Fruit fly (Drosophila melanogaster) whole organism, embryonic: ENCODE results near the gene CG5969.
A peak's percentile ranks its signal among the peaks of the same experiment; 100 is the strongest.

Source experiments
- Abd-B ChIP-seq: fragments of 200-800 bp; sonication (Bioruptor generic); optimal IDR thresholded peaks from 2 replicates; lab custom pipeline; 2018; ENCODE audit warnings: missing biosample characterization, mild to moderate bottlenecking, missing genetic modification characterization, moderate library complexity
- Atf3 ChIP-seq: fragments of 200-800 bp; sonication (Bioruptor generic); optimal IDR thresholded peaks from 3 replicates; lab custom pipeline; 2016; ENCODE audit warnings: missing biosample characterization, missing genetic modification characterization
- Awh ChIP-seq: fragments of 200-800 bp; sonication (Bioruptor generic); IDR thresholded peaks from 2 replicates; pipeline ENCODE4, ENCODE4 v1.3.6; 2022; ENCODE audit warnings: missing biosample characterization, missing genetic modification characterization
- CG10147 ChIP-seq: fragments of 200-800 bp; sonication (Bioruptor generic); optimal IDR thresholded peaks from 2 replicates; lab custom pipeline; 2019; ENCODE audit warnings: missing biosample characterization, mild to moderate bottlenecking, missing genetic modification characterization, moderate library complexity
- CG10462 ChIP-seq: fragments of 200-800 bp; sonication (Bioruptor generic); optimal IDR thresholded peaks from 2 replicates; lab custom pipeline; 2016; ENCODE audit warnings: missing biosample characterization, missing genetic modification characterization
- CG10543 ChIP-seq: fragments of 200-800 bp; sonication (Bioruptor generic); optimal IDR thresholded peaks from 3 replicates; lab custom pipeline; 2017; ENCODE audit warnings: missing biosample characterization, mild to moderate bottlenecking, missing genetic modification characterization, moderate library complexity
- CG10959 ChIP-seq: fragments of 200-800 bp; sonication (Bioruptor generic); IDR thresholded peaks from 2 replicates; pipeline ENCODE4 v1.3.6; 2022; ENCODE audit warnings: missing biosample characterization, missing genetic modification characterization
- CG11093 ChIP-seq: fragments of 200-800 bp; sonication (Bioruptor generic); IDR thresholded peaks from 3 replicates; pipeline ENCODE4 v1.3.6; 2022; ENCODE audit warnings: missing biosample characterization, missing genetic modification characterization
- CG12236 ChIP-seq: fragments of 200-800 bp; sonication (Bioruptor generic); optimal IDR thresholded peaks from 2 replicates; lab custom pipeline; 2016; ENCODE audit warnings: missing biosample characterization, missing genetic modification characterization
- CG1233 ChIP-seq: fragments of 200-800 bp; sonication (Bioruptor generic); optimal IDR thresholded peaks from 4 replicates; lab custom pipeline; 2018; ENCODE audit warnings: missing biosample characterization, mild to moderate bottlenecking, missing genetic modification characterization
- CG12769 ChIP-seq: fragments of 200-800 bp; sonication (Bioruptor generic); optimal IDR thresholded peaks from 2 replicates; lab custom pipeline; 2019; ENCODE audit warnings: missing biosample characterization, mild to moderate bottlenecking, missing genetic modification characterization, moderate library complexity
- CG13424 ChIP-seq: fragments of 200-800 bp; sonication (Bioruptor generic); optimal IDR thresholded peaks from 2 replicates; lab custom pipeline; 2019; ENCODE audit warnings: missing biosample characterization, mild to moderate bottlenecking, missing genetic modification characterization, moderate library complexity
- CG13624 ChIP-seq: fragments of 200-800 bp; sonication (Bioruptor generic); optimal IDR thresholded peaks from 2 replicates; lab custom pipeline; 2016; ENCODE audit warnings: missing biosample characterization, missing genetic modification characterization
- CG17802 ChIP-seq: fragments of 200-800 bp; sonication (Bioruptor generic); optimal IDR thresholded peaks from 2 replicates; lab custom pipeline; 2018; ENCODE audit warnings: missing biosample characterization, mild to moderate bottlenecking, missing genetic modification characterization, moderate library complexity
- CG2116 ChIP-seq: fragments of 200-800 bp; sonication (Bioruptor generic); optimal IDR thresholded peaks from 3 replicates; lab custom pipeline; 2018; ENCODE audit warnings: missing biosample characterization, mild to moderate bottlenecking, missing genetic modification characterization
- CG2120 ChIP-seq: fragments of 200-800 bp; sonication (Bioruptor generic); optimal IDR thresholded peaks from 3 replicates; lab custom pipeline; 2016; ENCODE audit warnings: missing biosample characterization, missing genetic modification characterization
- CG30020 ChIP-seq: fragments of 200-800 bp; optimal IDR thresholded peaks from 2 replicates; lab custom pipeline; 2019; ENCODE audit warnings: missing biosample characterization, mild to moderate bottlenecking, missing genetic modification characterization, moderate library complexity
- CG3726 ChIP-seq: fragments of 200-800 bp; sonication (Bioruptor generic); IDR thresholded peaks from 3 replicates; pipeline ENCODE4, ENCODE4 v1.3.6; 2022; ENCODE audit warnings: missing biosample characterization, missing genetic modification characterization
- CG4328 ChIP-seq: fragments of 200-800 bp; sonication (Bioruptor generic); optimal IDR thresholded peaks from 3 replicates; lab custom pipeline; 2017; ENCODE audit warnings: missing biosample characterization, missing genetic modification reagents, missing genetic modification characterization
- CG4424 ChIP-seq: fragments of 200-800 bp; sonication (Bioruptor generic); optimal IDR thresholded peaks from 3 replicates; lab custom pipeline; 2016; ENCODE audit warnings: missing biosample characterization, missing genetic modification characterization
- CG6272 ChIP-seq: fragments of 200-800 bp; sonication (Bioruptor generic); IDR thresholded peaks from 2 replicates; pipeline ENCODE4 v1.3.6; 2022; ENCODE audit warnings: missing biosample characterization, missing genetic modification characterization
- CG7928 ChIP-seq: fragments of 200-800 bp; sonication (Bioruptor generic); optimal IDR thresholded peaks from 2 replicates; lab custom pipeline; 2017; ENCODE audit warnings: missing biosample characterization, mild to moderate bottlenecking, missing genetic modification characterization
- CG8281 ChIP-seq: fragments of 200-800 bp; sonication (Bioruptor generic); optimal IDR thresholded peaks from 2 replicates; lab custom pipeline; 2018; ENCODE audit warnings: missing biosample characterization, mild to moderate bottlenecking, missing genetic modification characterization, moderate library complexity
- CG9797 ChIP-seq: fragments of 200-800 bp; sonication (Bioruptor generic); optimal IDR thresholded peaks from 3 replicates; lab custom pipeline; 2018; ENCODE audit warnings: missing biosample characterization, mild to moderate bottlenecking, missing genetic modification characterization
- CG9817 ChIP-seq: fragments of 200-800 bp; sonication (Bioruptor generic); optimal IDR thresholded peaks from 2 replicates; lab custom pipeline; 2018; ENCODE audit warnings: missing biosample characterization, mild to moderate bottlenecking, missing genetic modification characterization, moderate library complexity
- D19A ChIP-seq: fragments of 200-800 bp; optimal IDR thresholded peaks from 3 replicates; lab custom pipeline; 2019; ENCODE audit warnings: missing biosample characterization, mild to moderate bottlenecking, missing genetic modification characterization, moderate library complexity
- HLHmδ ChIP-seq: fragments of 200-800 bp; sonication (Bioruptor generic); optimal IDR thresholded peaks from 2 replicates; lab custom pipeline; 2018; ENCODE audit warnings: missing biosample characterization, mild to moderate bottlenecking, missing genetic modification characterization, moderate library complexity
- Mes4 ChIP-seq: fragments of 200-800 bp; sonication (Bioruptor generic); optimal IDR thresholded peaks from 2 replicates; lab custom pipeline; 2016; ENCODE audit warnings: missing biosample characterization, missing genetic modification characterization
- NC2β ChIP-seq: fragments of 200-800 bp; sonication (Bioruptor generic); optimal IDR thresholded peaks from 2 replicates; lab custom pipeline; 2016; ENCODE audit warnings: missing biosample characterization, missing genetic modification characterization
- NK7.1 ChIP-seq: fragments of 200-800 bp; sonication (Bioruptor generic); optimal IDR thresholded peaks from 3 replicates; lab custom pipeline; 2016; ENCODE audit warnings: missing biosample characterization, missing genetic modification characterization
- Nf-YB ChIP-seq: fragments of 200-800 bp; sonication (Bioruptor generic); optimal IDR thresholded peaks from 3 replicates; lab custom pipeline; 2019; ENCODE audit warnings: missing biosample characterization, mild to moderate bottlenecking, missing genetic modification characterization, moderate library complexity
- Trl ChIP-seq, 3 experiments: fragments of >200 bp in 2 of 3; fragments of 200-800 bp in 1 of 3; sonication (Bioruptor generic) in 1 of 3; optimal IDR thresholded peaks; 2 replicates in 1 of 3; 3 replicates in 2 of 3; lab custom pipeline; 2016 to 2017; ENCODE audit warnings: missing biosample characterization in 1 of 3, missing genetic modification characterization in 1 of 3
- al ChIP-seq: fragments of 200-800 bp; sonication (Bioruptor generic); IDR thresholded peaks from 2 replicates; pipeline ENCODE4 v1.3.6; 2022; ENCODE audit warnings: missing biosample characterization, missing genetic modification characterization
- bsh ChIP-seq, 2 experiments: fragments of 200-800 bp; sonication (Bioruptor generic); optimal IDR thresholded peaks; 2 replicates each; lab custom pipeline; 2017 to 2018; ENCODE audit warnings: mild to moderate bottlenecking in 2 of 2, missing biosample characterization in 2 of 2, missing genetic modification characterization in 2 of 2, moderate library complexity in 1 of 2
- corto ChIP-seq: fragments of 200-800 bp; sonication (Bioruptor generic); optimal IDR thresholded peaks from 2 replicates; lab custom pipeline; 2016; ENCODE audit warnings: missing biosample characterization, mild to moderate bottlenecking, missing genetic modification characterization, moderate library complexity
- crp ChIP-seq, 2 experiments: fragments of 200-800 bp; sonication (Bioruptor generic); optimal IDR thresholded peaks; 2 replicates in 1 of 2; 3 replicates in 1 of 2; lab custom pipeline; 2017; ENCODE audit warnings: missing biosample characterization in 2 of 2, missing genetic modification characterization in 2 of 2, mild to moderate bottlenecking in 1 of 2, moderate library complexity in 1 of 2
- da ChIP-seq: fragments of 200-800 bp; sonication (Bioruptor generic); optimal IDR thresholded peaks from 2 replicates; lab custom pipeline; 2016; ENCODE audit warnings: missing biosample characterization, missing genetic modification characterization
- gro ChIP-seq: fragments of 200-800 bp; sonication (Bioruptor generic); optimal IDR thresholded peaks from 2 replicates; lab custom pipeline; 2016; ENCODE audit warnings: missing biosample characterization, missing genetic modification characterization
- klu ChIP-seq: fragments of 200-800 bp; sonication (Bioruptor generic); IDR thresholded peaks from 2 replicates; pipeline ENCODE4 v1.3.6; 2022; ENCODE audit warnings: missing biosample characterization, missing genetic modification characterization
- kni ChIP-seq: fragments of 200-800 bp; sonication (Bioruptor generic); optimal IDR thresholded peaks from 3 replicates; lab custom pipeline; 2017; ENCODE audit warnings: mild to moderate bottlenecking, missing biosample characterization, missing genetic modification reagents, missing genetic modification characterization
- lilli ChIP-seq: fragments of 200-800 bp; sonication (Bioruptor generic); optimal IDR thresholded peaks from 3 replicates; lab custom pipeline; 2016; ENCODE audit warnings: missing biosample characterization, missing genetic modification characterization
- row ChIP-seq: fragments of 200-800 bp; sonication (Bioruptor generic); IDR thresholded peaks from 3 replicates; pipeline ENCODE4 v1.3.6; 2022; ENCODE audit warnings: missing biosample characterization, missing genetic modification characterization
- salm ChIP-seq: fragments of 200-800 bp; sonication (Bioruptor generic); optimal IDR thresholded peaks from 2 replicates; lab custom pipeline; 2018; ENCODE audit warnings: missing biosample characterization, mild to moderate bottlenecking, missing genetic modification characterization
- scrt ChIP-seq: fragments of 200-800 bp; sonication (Bioruptor generic); optimal IDR thresholded peaks from 2 replicates; lab custom pipeline; 2018; ENCODE audit warnings: missing biosample characterization, mild to moderate bottlenecking, missing genetic modification characterization, moderate library complexity
- sima ChIP-seq: fragments of 200-800 bp; sonication (Bioruptor generic); optimal IDR thresholded peaks from 2 replicates; lab custom pipeline; 2016; ENCODE audit warnings: missing biosample characterization, missing genetic modification characterization
- tio ChIP-seq: fragments of 200-800 bp; sonication (Bioruptor generic); optimal IDR thresholded peaks from 2 replicates; lab custom pipeline; 2017; ENCODE audit warnings: missing biosample characterization, missing genetic modification characterization, inconsistent platforms
- tna ChIP-seq: fragments of 200-800 bp; sonication (Bioruptor generic); IDR thresholded peaks from 2 replicates; pipeline ENCODE4 v1.3.6; 2022; ENCODE audit warnings: missing biosample characterization, missing genetic modification characterization; ENCODE audit not compliant: partially characterized antibody
- vvl ChIP-seq: fragments of 200-800 bp; sonication (Bioruptor generic); IDR thresholded peaks from 2 replicates; pipeline ENCODE4 v1.3.6; 2022; ENCODE audit warnings: missing biosample characterization, missing genetic modification characterization
- zen ChIP-seq: fragments of 200-800 bp; sonication (Bioruptor generic); optimal IDR thresholded peaks from 3 replicates; lab custom pipeline; 2018; ENCODE audit warnings: missing biosample characterization, mild to moderate bottlenecking, missing genetic modification characterization, moderate library complexity
- zfh2 ChIP-seq: fragments of 200-800 bp; sonication (Bioruptor generic); optimal IDR thresholded peaks from 2 replicates; lab custom pipeline; 2016; ENCODE audit warnings: missing biosample characterization, missing genetic modification characterization

Gene CG5969

dm6 chr3L:20474789-20475208 lies 1.2 kb downstream of the CG5969 start (continued):
- TF ChIP-seq CG12769 (peak; percentile 90), CG2116 (peak; percentile 64), Awh (no peak), CG7928 (GFP tag; lab: Kevin White, UChicago) (peak; percentile 60), salm (tag; lab: Kevin White, UChicago) (peak; percentile 37), CG8281 (tag; lab: Kevin White, UChicago) (peak; percentile 62), CG9817 (peak; percentile 89), zen (tag; lab: Kevin White, UChicago) (peak; percentile 77), CG13424 (tag; lab: Kevin White, UChicago) (peak; percentile 89), Nf-YB (GFP tag; lab: Kevin White, UChicago) (peak; percentile 63), crp (GFP tag; optimal IDR thresholded peaks at IDR 0.05; lab: Kevin White, UChicago) (peak; percentile 46 to 93), CG10959 (GFP tag; lab: Robert Waterston, UW) (no peak), HLHmδ (GFP tag; lab: Kevin White, UChicago) (peak; percentile 45), CG30020 (tag; lab: Kevin White, UChicago) (peak; percentile 63), row (GFP tag; lab: Robert Waterston, UW) (no peak), Atf3 (GFP tag; lab: Kevin White, UChicago) (peak; percentile 86), tna (GFP tag; lab: Robert Waterston, UW) (no peak), CG10543 (GFP tag; lab: Kevin White, UChicago) (peak; percentile 94), da (GFP tag; lab: Kevin White, UChicago) (peak; percentile 71), Trl (optimal IDR thresholded peaks at IDR 0.05; lab: Kevin White, UChicago) (no peak), Trl (GFP tag; optimal IDR thresholded peaks at IDR 0.05; lab: Kevin White, UChicago) (peak; percentile 90), scrt (GFP tag; lab: Kevin White, UChicago) (peak; percentile 76), NC2β (GFP tag; lab: Kevin White, UChicago) (peak; percentile 73), CG10462 (peak; percentile 78), CG17802 (tag; lab: Kevin White, UChicago) (peak; percentile 64), klu (GFP tag; lab: Robert Waterston, UW) (no peak), CG4328 (GFP tag; lab: Kevin White, UChicago) (peak; percentile 78), vvl (GFP tag; lab: Robert Waterston, UW) (no peak), tio (peak; percentile 83), CG12236 (peak; percentile 68), lilli (GFP tag; lab: Kevin White, UChicago) (peak; percentile 94), zfh2 (GFP tag; lab: Kevin White, UChicago) (peak; percentile 90), CG2120 (GFP tag; lab: Kevin White, UChicago) (peak; percentile 96), kni (GFP tag; lab: Kevin White, UChicago) (peak; percentile 65), CG4424 (peak; percentile 88), CG3726 (no peak), CG10147 (GFP tag; lab: Kevin White, UChicago) (peak; percentile 77), CG6272 (GFP tag; lab: Robert Waterston, UW) (peak; percentile 75), CG9797 (GFP tag; lab: Kevin White, UChicago) (peak; percentile 18), Abd-B (GFP tag; lab: Kevin White, UChicago) (peak; percentile 84), NK7.1 (GFP tag; lab: Kevin White, UChicago) (peak; percentile 66), CG13624 (peak; percentile 90), Mes4 (GFP tag; lab: Kevin White, UChicago) (peak; percentile 67), bsh (GFP tag; optimal IDR thresholded peaks at IDR 0.05; lab: Kevin White, UChicago) (peak in 1 of 2 experiments; percentile 79), al (no peak), gro (GFP tag; lab: Kevin White, UChicago) (peak; percentile 90), CG11093 (GFP tag; lab: Robert Waterston, UW) (peak; percentile 69; the same call in 2 of the 3 replicates), sima (peak; percentile 59), CG1233 (GFP tag; lab: Kevin White, UChicago) (peak; percentile 84), D19A (tag; lab: Kevin White, UChicago) (peak; percentile 82), corto (GFP tag; lab: Kevin White, UChicago) (peak; percentile 65)
